Worm (Caenorhabditis elegans): ENCODE results near the gene K01B6.3.

- TF ChIP-seq nhr-6 (tag; optimal IDR thresholded peaks at IDR 0.05) (no peak), nhr-25 (tag; optimal IDR thresholded peaks at IDR 0.05) (no peak), ztf-1 (GFP tag; conservative IDR thresholded peaks at IDR 0.05) (no peak)
These were observed 27.9 kb upstream of the K01B6.3 start for ce11 chrIII:9272107-9272506.
